Worm (Caenorhabditis elegans) whole organism, late embryonic: ENCODE measurements around the gene F31B12.3.

Experiments used
- ama-1 ChIP-seq: fragments of 150-350 bp; optimal IDR thresholded peaks from 2 replicates; lab custom pipeline; 2014
- hlh-30 ChIP-seq: sonication (generic microtip); optimal IDR thresholded peaks from 2 replicates; lab custom pipeline; 2017; ENCODE audit warnings: antibody characterized with exemption, missing genetic modification characterization, missing compliant biosample characterization; ENCODE audit not compliant: insufficient read depth
- nhr-232 ChIP-seq: sonication (generic microtip); optimal IDR thresholded peaks from 2 replicates; lab custom pipeline; 2016; ENCODE audit warnings: missing genetic modification characterization, missing compliant biosample characterization
- pat-9 ChIP-seq: fragments of 200-800 bp; sonication (Bioruptor generic); optimal IDR thresholded peaks from 2 replicates; lab custom pipeline; 2018; ENCODE audit warnings: mild to moderate bottlenecking, missing genetic modification characterization, moderate library complexity, missing compliant biosample characterization
- pha-4 ChIP-seq: fragments of 150-350 bp; optimal IDR thresholded peaks from 2 replicates; lab custom pipeline; 2018; ENCODE audit warnings: missing biosample characterization, missing genetic modification reagents, missing genetic modification characterization
- ref-2 ChIP-seq: sonication (generic microtip); optimal IDR thresholded peaks from 2 replicates; lab custom pipeline; 2016; ENCODE audit warnings: missing genetic modification characterization, missing compliant biosample characterization
- unc-86 ChIP-seq: sonication (generic microtip); optimal IDR thresholded peaks from 2 replicates; lab custom pipeline; 2016; ENCODE audit warnings: missing genetic modification characterization, missing compliant biosample characterization

DNA sequence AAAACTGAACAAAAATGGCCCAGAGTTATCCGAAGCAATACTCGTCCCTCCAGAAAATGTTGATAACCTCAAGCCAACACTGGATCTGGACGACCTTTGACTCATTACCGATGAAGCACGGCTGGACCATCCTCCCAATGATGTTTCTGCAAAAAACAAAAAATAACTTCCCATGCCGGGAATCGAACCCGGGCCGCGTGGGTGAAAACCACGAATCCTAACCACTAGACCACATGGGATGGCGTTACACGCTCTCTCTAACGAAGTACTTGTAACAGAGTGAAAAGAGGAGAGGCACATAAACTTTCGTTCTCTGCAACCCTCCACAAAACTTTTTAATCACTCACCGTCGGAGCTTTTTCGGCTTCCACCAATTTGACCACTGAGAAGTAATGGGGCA, 749 bp upstream of the F31B12.3 start:
- no peak for TF ChIP-seq pha-4 (tag; lab: Kevin White, UChicago)
- TF ChIP-seq ref-2 (tag; lab: Kevin White, UChicago) = peak; percentile 34
- no peak for TF ChIP-seq hlh-30 (tag; lab: Kevin White, UChicago)
- peak; percentile 2 for TF ChIP-seq unc-86 (tag; lab: Kevin White, UChicago)
- peak; percentile 52 for TF ChIP-seq nhr-232
- TF ChIP-seq pat-9 = peak; percentile 43
- TF ChIP-seq ama-1 = no peak
